Worm (Caenorhabditis elegans): ENCODE measurements around the gene W01D2.3.

DNA sequence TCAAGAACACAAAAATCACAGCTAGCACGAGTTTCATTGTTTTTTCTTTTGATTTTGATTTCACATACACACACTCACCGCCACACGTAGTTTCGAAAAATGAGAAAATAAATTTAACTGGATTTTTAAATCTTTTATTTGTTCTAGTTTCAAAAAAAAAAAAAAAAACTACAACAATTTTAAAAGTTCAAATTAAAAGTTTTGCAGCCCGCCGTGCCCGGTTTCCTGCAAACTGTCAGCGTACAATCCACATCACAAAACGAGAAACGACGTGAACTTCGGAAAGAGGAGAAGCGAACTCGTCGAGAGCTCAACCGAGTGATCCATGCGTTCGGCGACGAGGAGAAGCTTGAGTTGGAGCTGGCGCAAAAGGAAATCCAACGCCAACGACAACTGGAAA lies 46.4 kb downstream of the W01D2.3 start, which contains the start of gene Y54E2A.5:
- TF ChIP-seq fos-1 (tag; optimal IDR thresholded peaks at IDR 0.05) (no peak), unc-62 (GFP tag; optimal IDR thresholded peaks at IDR 0.05) (no peak), ztf-11 (tag; optimal IDR thresholded peaks at IDR 0.05) (no peak), aly-2 (tag; optimal IDR thresholded peaks at IDR 0.05) (no peak), nhr-11 (tag; optimal IDR thresholded peaks at IDR 0.05) (no peak), nhr-237 (tag; optimal IDR thresholded peaks at IDR 0.05) (no peak), nfya-1 (tag; optimal IDR thresholded peaks at IDR 0.05; ENCODE audit: insufficient read depth) (no peak)

Data from whole organism, L3 larva.